Worm (Caenorhabditis elegans) whole organism, late embryonic: ENCODE results near the gene crld-1.

Source experiments
- dmd-4 ChIP-seq: sonication (generic microtip); optimal IDR thresholded peaks from 2 replicates; lab custom pipeline; 2016; ENCODE audit warnings: borderline replicate concordance, missing genetic modification characterization, missing compliant biosample characterization
- fkh-10 ChIP-seq: fragments of 150-350 bp; optimal IDR thresholded peaks from 2 replicates; lab custom pipeline; 2014; ENCODE audit warnings: missing biosample characterization, missing genetic modification reagents, missing genetic modification characterization
- ref-2 ChIP-seq: sonication (generic microtip); optimal IDR thresholded peaks from 2 replicates; lab custom pipeline; 2016; ENCODE audit warnings: missing genetic modification characterization, missing compliant biosample characterization
- unc-55 ChIP-seq: sonication (generic microtip); optimal IDR thresholded peaks from 2 replicates; lab custom pipeline; 2017; ENCODE audit warnings: missing biosample characterization, missing genetic modification reagents, missing genetic modification characterization

DNA sequence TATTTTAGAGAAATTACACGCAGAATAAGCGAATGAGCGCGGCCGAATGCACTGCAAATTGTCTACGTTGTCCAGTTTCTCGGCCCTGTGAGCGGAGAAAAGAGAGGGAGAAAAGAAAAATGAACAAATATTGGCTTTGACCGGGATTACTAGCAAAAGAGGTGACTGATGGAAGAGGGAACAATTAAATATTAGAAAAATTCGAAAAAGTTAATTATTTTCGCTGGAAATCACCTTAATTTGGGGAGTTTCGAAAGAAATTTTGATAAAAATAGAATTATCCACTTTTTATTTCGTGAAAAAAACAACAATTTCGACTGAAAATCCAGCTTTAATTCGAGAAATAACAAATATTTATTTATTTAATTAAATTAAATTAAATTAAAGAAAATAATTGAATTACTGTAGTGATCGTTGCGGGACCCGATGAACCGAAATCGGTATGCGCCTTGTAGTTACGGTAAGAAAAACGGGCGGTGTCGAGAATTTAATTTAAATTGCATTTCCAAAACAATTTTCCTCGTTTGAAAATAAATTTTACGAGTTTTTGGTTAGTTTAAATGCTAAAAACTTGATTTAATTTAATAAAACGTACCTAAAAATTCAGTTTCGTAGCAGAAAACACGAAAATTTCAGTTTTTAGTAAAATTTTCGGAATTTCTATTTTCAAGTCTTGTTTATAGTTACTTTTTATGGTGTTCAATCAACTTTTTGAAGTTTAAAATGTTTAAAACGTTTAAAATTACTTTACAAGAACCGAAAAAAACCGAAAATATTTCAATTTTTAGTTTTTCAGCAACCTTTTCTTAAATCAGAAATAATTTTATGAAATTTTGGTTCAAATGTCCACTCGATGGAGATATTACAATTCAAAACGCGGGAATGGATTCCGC is at the start of gene crld-1, which contains the start of gene msh-5:
- no peak for TF ChIP-seq fkh-10 (GFP tag; lab: Kevin White, UChicago)
- no peak for TF ChIP-seq dmd-4 (tag; lab: Kevin White, UChicago)
- TF ChIP-seq unc-55 (GFP tag; lab: Kevin White, UChicago), result no peak
- no peak for TF ChIP-seq ref-2 (tag; lab: Kevin White, UChicago)
